Worm (Caenorhabditis elegans) whole organism, young adult: ENCODE results near the gene ufd-2.

Experiments used
- B0261.1 ChIP-seq: sonication (generic microtip); optimal IDR thresholded peaks from 2 replicates; lab custom pipeline; 2016; ENCODE audit warnings: mild to moderate bottlenecking, missing genetic modification characterization, moderate library complexity, missing compliant biosample characterization
- C17E4.6 ChIP-seq: fragments of 200-800 bp; sonication (Bioruptor generic); IDR thresholded peaks from 2 replicates; pipeline ENCODE4 v1.3.6; 2022; ENCODE audit warnings: missing genetic modification reagents, missing genetic modification characterization, missing compliant biosample characterization
- D2030.7 ChIP-seq: fragments of 200-800 bp; sonication (Bioruptor generic); IDR thresholded peaks from 2 replicates; pipeline ENCODE4 v1.3.6; 2022; ENCODE audit warnings: missing genetic modification reagents, missing genetic modification characterization, missing compliant biosample characterization
- F33H1.4 ChIP-seq: fragments of 200-800 bp; sonication (Bioruptor generic); IDR thresholded peaks from 2 replicates; pipeline ENCODE4 v1.3.6; 2022; ENCODE audit warnings: missing genetic modification reagents, missing genetic modification characterization, missing compliant biosample characterization
- F49E8.2 ChIP-seq: sonication (generic microtip); optimal IDR thresholded peaks from 3 replicates; lab custom pipeline; 2017; ENCODE audit warnings: missing genetic modification characterization, mild to moderate bottlenecking, missing compliant biosample characterization, antibody characterized with exemption, moderate library complexity; ENCODE audit not compliant: insufficient read depth
- Y53F4B.3 ChIP-seq: fragments of 200-800 bp; sonication (Bioruptor generic); IDR thresholded peaks from 2 replicates; pipeline ENCODE4 v1.3.6; 2022; ENCODE audit warnings: missing genetic modification reagents, missing genetic modification characterization, missing compliant biosample characterization
- Y53G8AR.9 ChIP-seq: fragments of 200-800 bp; sonication (Bioruptor generic); conservative IDR thresholded peaks from 2 replicates; pipeline ENCODE4 v1.3.6; 2022; ENCODE audit warnings: missing genetic modification reagents, missing genetic modification characterization, missing compliant biosample characterization
- Y56A3A.18 ChIP-seq: fragments of 200-800 bp; sonication (Bioruptor generic); IDR thresholded peaks from 2 replicates; pipeline ENCODE4 v1.3.6; 2022; ENCODE audit warnings: missing genetic modification reagents, missing genetic modification characterization, missing compliant biosample characterization
- Y67H2A.10 ChIP-seq: fragments of 200-800 bp; sonication (Bioruptor generic); conservative IDR thresholded peaks from 2 replicates; pipeline ENCODE4 v1.3.6; 2022; ENCODE audit warnings: missing genetic modification reagents, missing genetic modification characterization, missing compliant biosample characterization
- ZK185.1 ChIP-seq: sonication (generic microtip); optimal IDR thresholded peaks from 2 replicates; lab custom pipeline; 2016; ENCODE audit warnings: mild to moderate bottlenecking, missing genetic modification characterization, missing compliant biosample characterization; ENCODE audit not compliant: poor library complexity, severe bottlenecking
- akir-1 ChIP-seq: fragments of 200-800 bp; sonication (Bioruptor generic); optimal IDR thresholded peaks from 2 replicates; lab custom pipeline; 2018; ENCODE audit warnings: mild to moderate bottlenecking, missing genetic modification characterization, moderate library complexity, missing compliant biosample characterization
- athp-1 ChIP-seq: sonication (generic microtip); optimal IDR thresholded peaks from 2 replicates; lab custom pipeline; 2017; ENCODE audit warnings: mild to moderate bottlenecking, missing genetic modification characterization, missing compliant biosample characterization
- attf-3 ChIP-seq: fragments of 200-800 bp; sonication (Bioruptor generic); conservative IDR thresholded peaks from 2 replicates; pipeline ENCODE4 v1.3.6; 2022; ENCODE audit warnings: missing genetic modification reagents, missing genetic modification characterization, missing compliant biosample characterization
- attf-6 ChIP-seq: fragments of 200-800 bp; sonication (Bioruptor generic); IDR thresholded peaks from 2 replicates; pipeline ENCODE4 v1.3.6; 2022; ENCODE audit warnings: missing genetic modification reagents, missing genetic modification characterization, missing compliant biosample characterization
- bed-2 ChIP-seq: fragments of 200-800 bp; sonication (Bioruptor generic); IDR thresholded peaks from 2 replicates; pipeline ENCODE4 v1.3.6; 2022; ENCODE audit warnings: missing genetic modification reagents, missing genetic modification characterization, missing compliant biosample characterization
- ccch-3 ChIP-seq: fragments of 200-800 bp; sonication (Bioruptor generic); optimal IDR thresholded peaks from 2 replicates; lab custom pipeline; 2018; ENCODE audit warnings: mild to moderate bottlenecking, missing genetic modification characterization, missing compliant biosample characterization
- cebp-2 ChIP-seq: fragments of 200-800 bp; sonication (Bioruptor generic); IDR thresholded peaks from 2 replicates; pipeline ENCODE4 v1.3.6; 2022; ENCODE audit warnings: missing genetic modification characterization, missing compliant biosample characterization
- ceh-40 ChIP-seq: fragments of 200-800 bp; sonication (Bioruptor generic); IDR thresholded peaks from 2 replicates; pipeline ENCODE4 v1.3.6; 2022; ENCODE audit warnings: missing genetic modification characterization, missing compliant biosample characterization
- ceh-91 ChIP-seq: fragments of 200-800 bp; sonication (Bioruptor generic); IDR thresholded peaks from 2 replicates; pipeline ENCODE4 v1.3.6; 2022; ENCODE audit warnings: missing genetic modification reagents, missing genetic modification characterization, missing compliant biosample characterization
- dox-1 ChIP-seq: fragments of 200-800 bp; sonication (Bioruptor generic); IDR thresholded peaks from 2 replicates; pipeline ENCODE4 v1.3.6; 2022; ENCODE audit warnings: missing genetic modification reagents, missing genetic modification characterization, missing compliant biosample characterization
- egl-18 ChIP-seq: fragments of 200-800 bp; sonication (Bioruptor generic); IDR thresholded peaks from 2 replicates; pipeline ENCODE4 v1.3.6; 2022; ENCODE audit warnings: missing genetic modification reagents, missing genetic modification characterization, missing compliant biosample characterization
- egl-44 ChIP-seq: fragments of 200-800 bp; sonication (Bioruptor generic); IDR thresholded peaks from 2 replicates; pipeline ENCODE4 v1.3.6; 2022; ENCODE audit warnings: missing genetic modification reagents, missing genetic modification characterization, missing compliant biosample characterization
- him-1 ChIP-seq: sonication (generic microtip); optimal IDR thresholded peaks from 2 replicates; lab custom pipeline; 2016; ENCODE audit warnings: missing genotype, missing genetic modification reagents, missing genetic modification characterization, missing compliant biosample characterization
- hlh-12 ChIP-seq: sonication (generic microtip); optimal IDR thresholded peaks from 2 replicates; lab custom pipeline; 2016; ENCODE audit warnings: missing genetic modification characterization, missing compliant biosample characterization
- hrde-1 ChIP-seq: sonication (generic microtip); optimal IDR thresholded peaks from 2 replicates; lab custom pipeline; 2016; ENCODE audit warnings: missing genetic modification characterization, mild to moderate bottlenecking, missing compliant biosample characterization, moderate library complexity, missing genotype, missing genetic modification reagents, borderline replicate concordance
- lin-26 ChIP-seq: fragments of 200-800 bp; sonication (Bioruptor generic); IDR thresholded peaks from 2 replicates; pipeline ENCODE4 v1.3.6; 2022; ENCODE audit warnings: missing genetic modification reagents, missing genetic modification characterization, missing compliant biosample characterization
- lin-35 ChIP-seq, 3 experiments: fragments of 150-350 bp in 2 of 3; sonication (generic microtip) in 1 of 3; optimal IDR thresholded peaks; 2 replicates each; lab custom pipeline; 2014 to 2018; ENCODE audit warnings: missing biosample characterization in 3 of 3, missing genetic modification characterization in 3 of 3, missing genetic modification reagents in 3 of 3
- lin-40 ChIP-seq: sonication (generic microtip); optimal IDR thresholded peaks from 2 replicates; lab custom pipeline; 2016; ENCODE audit warnings: missing genetic modification characterization, mild to moderate bottlenecking, missing compliant biosample characterization, missing genotype, missing genetic modification reagents
- madf-8 ChIP-seq: fragments of 200-800 bp; sonication (Bioruptor generic); conservative IDR thresholded peaks from 2 replicates; pipeline ENCODE4 v1.3.6; 2022; ENCODE audit warnings: missing genetic modification reagents, missing genetic modification characterization, missing compliant biosample characterization
- nfya-1 ChIP-seq: sonication (generic microtip); optimal IDR thresholded peaks from 2 replicates; lab custom pipeline; 2017; ENCODE audit warnings: antibody characterized with exemption, missing compliant biosample characterization, missing genetic modification characterization, borderline replicate concordance; ENCODE audit not compliant: insufficient read depth
- nhr-179 ChIP-seq: sonication (generic microtip); optimal IDR thresholded peaks from 2 replicates; lab custom pipeline; 2016; ENCODE audit warnings: mild to moderate bottlenecking, missing genetic modification characterization, missing compliant biosample characterization
- nhr-27 ChIP-seq: fragments of 200-800 bp; sonication (Bioruptor generic); optimal IDR thresholded peaks from 2 replicates; lab custom pipeline; 2018; ENCODE audit warnings: mild to moderate bottlenecking, missing genetic modification characterization, moderate library complexity, missing compliant biosample characterization
- nhr-90 ChIP-seq: sonication (generic microtip); optimal IDR thresholded peaks from 2 replicates; lab custom pipeline; 2016; ENCODE audit warnings: missing genotype, mild to moderate bottlenecking, missing genetic modification characterization, missing compliant biosample characterization
- pha-4 ChIP-seq: fragments of 150-350 bp; sonication (generic microtip); optimal IDR thresholded peaks from 2 replicates; lab custom pipeline; 2014; ENCODE audit warnings: missing biosample characterization, missing genetic modification reagents, missing genetic modification characterization
- rec-8 ChIP-seq, 2 experiments: sonication (generic microtip); optimal IDR thresholded peaks; 2 replicates each; lab custom pipeline; 2016; ENCODE audit warnings: mild to moderate bottlenecking in 2 of 2, missing genetic modification characterization in 2 of 2, missing genetic modification reagents in 2 of 2, missing genotype in 2 of 2, missing biosample characterization in 1 of 2, missing compliant biosample characterization in 1 of 2, moderate library complexity in 1 of 2
- repo-1 ChIP-seq: sonication (generic microtip); optimal IDR thresholded peaks from 2 replicates; lab custom pipeline; 2017; ENCODE audit warnings: mild to moderate bottlenecking, missing genetic modification characterization, missing compliant biosample characterization
- snpc-1.1 ChIP-seq: sonication (generic microtip); optimal IDR thresholded peaks from 2 replicates; lab custom pipeline; 2017; ENCODE audit warnings: missing genetic modification characterization, mild to moderate bottlenecking, missing compliant biosample characterization, antibody characterized with exemption, moderate library complexity, missing genotype, missing genetic modification reagents; ENCODE audit not compliant: insufficient read depth
- snpc-4 ChIP-seq, 5 experiments: fragments of 150-350 bp in 1 of 5; sonication (generic microtip) in 4 of 5; optimal IDR thresholded peaks; 2 replicates each; lab custom pipeline; 2014 to 2018; ENCODE audit warnings: missing genetic modification characterization in 5 of 5, missing biosample characterization in 3 of 5, antibody characterized with exemption in 2 of 5, mild to moderate bottlenecking in 2 of 5, missing compliant biosample characterization in 2 of 5, missing genotype in 2 of 5, moderate library complexity in 2 of 5, missing genetic modification reagents in 1 of 5
- somi-1 ChIP-seq: fragments of 200-800 bp; sonication (Bioruptor generic); optimal IDR thresholded peaks from 2 replicates; lab custom pipeline; 2018; ENCODE audit warnings: mild to moderate bottlenecking, missing genetic modification characterization, missing compliant biosample characterization
- sptf-2 ChIP-seq: fragments of 200-800 bp; sonication (Bioruptor generic); optimal IDR thresholded peaks from 2 replicates; lab custom pipeline; 2018; ENCODE audit warnings: mild to moderate bottlenecking, missing genetic modification characterization, missing compliant biosample characterization
- tlf-1 ChIP-seq: fragments of 200-800 bp; sonication (Bioruptor generic); optimal IDR thresholded peaks from 2 replicates; lab custom pipeline; 2018; ENCODE audit warnings: mild to moderate bottlenecking, missing genetic modification characterization, missing compliant biosample characterization
- unc-62 ChIP-seq: fragments of 150-350 bp; optimal IDR thresholded peaks from 2 replicates; lab custom pipeline; 2014; ENCODE audit warnings: missing biosample characterization, missing genetic modification reagents, missing genetic modification characterization
- zfh-2 ChIP-seq: fragments of 200-800 bp; sonication (Bioruptor generic); conservative IDR thresholded peaks from 2 replicates; pipeline ENCODE4 v1.3.6; 2022; ENCODE audit warnings: missing genetic modification reagents, missing genetic modification characterization, missing compliant biosample characterization
- ztf-22 ChIP-seq: fragments of 200-800 bp; sonication (Bioruptor generic); optimal IDR thresholded peaks from 2 replicates; lab custom pipeline; 2018; ENCODE audit warnings: mild to moderate bottlenecking, missing genetic modification characterization, moderate library complexity, missing compliant biosample characterization
- ztf-28 ChIP-seq: fragments of 200-800 bp; sonication (Bioruptor generic); IDR thresholded peaks from 2 replicates; pipeline ENCODE4 v1.3.6; 2022; ENCODE audit warnings: missing genetic modification reagents, missing genetic modification characterization, missing compliant biosample characterization
- ztf-3 ChIP-seq: fragments of 200-800 bp; sonication (Bioruptor generic); optimal IDR thresholded peaks from 2 replicates; lab custom pipeline; 2018; ENCODE audit warnings: mild to moderate bottlenecking, missing genetic modification characterization, missing compliant biosample characterization

The ufd-2 gene

DNA sequence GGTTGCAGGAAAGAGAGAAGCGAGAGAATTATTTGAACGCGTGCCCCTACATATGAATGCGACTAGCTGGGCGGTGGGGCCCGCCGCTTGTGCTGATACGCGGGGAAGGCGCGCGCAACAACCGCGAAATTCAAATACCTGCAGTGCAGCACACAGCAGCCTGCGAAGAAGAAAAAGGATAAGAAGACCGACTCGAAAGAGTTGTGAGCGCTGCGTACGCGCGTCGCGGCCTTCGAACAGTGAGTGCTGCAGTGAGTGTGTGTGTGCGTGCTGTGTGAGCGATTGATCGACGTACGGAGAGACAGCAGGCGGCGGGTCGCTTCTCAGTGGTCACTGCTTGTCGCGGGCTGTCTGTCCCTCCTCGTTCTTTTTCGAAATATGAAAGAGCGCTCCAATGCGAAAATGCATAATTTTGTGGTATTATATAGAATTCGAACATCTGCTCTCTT is 34.3 kb upstream of the ufd-2 start (continued):
- TF ChIP-seq B0261.1 (tag; lab: Kevin White, UChicago), result no peak
- TF ChIP-seq D2030.7, result no peak
- TF ChIP-seq sptf-2, result peak; percentile 18
- peak; percentile 42 for TF ChIP-seq akir-1 (GFP tag; lab: Kevin White, UChicago)
- TF ChIP-seq bed-2, result no peak
- peak; percentile 60 for TF ChIP-seq ceh-91
- TF ChIP-seq him-1 (tag; lab: Kevin White, UChicago), result no peak
- peak; percentile 41; the same call in 1 of the 2 replicates for TF ChIP-seq ztf-28 (GFP tag; lab: Robert Waterston, UW)
- TF ChIP-seq lin-40 (tag; lab: Kevin White, UChicago), result peak; percentile 90
- TF ChIP-seq rec-8 (tag; optimal IDR thresholded peaks at IDR 0.05; lab: Kevin White, UChicago), result no peak
- no peak for TF ChIP-seq F49E8.2 (tag; lab: Kevin White, UChicago)
- TF ChIP-seq unc-62, result peak; percentile 68
- TF ChIP-seq lin-26, result peak; percentile 79
- peak; percentile 67 for TF ChIP-seq tlf-1 (GFP tag; lab: Kevin White, UChicago)
- 0 out of 2 replicates have a peak, but pooled peaks have one; percentile 14 for TF ChIP-seq madf-8 (GFP tag; lab: Robert Waterston, UW)
- TF ChIP-seq nhr-179 (tag; lab: Kevin White, UChicago), result no peak
- TF ChIP-seq egl-44 (GFP tag; lab: Robert Waterston, UW), result no peak
- TF ChIP-seq hrde-1 (tag; lab: Kevin White, UChicago), result no peak
- TF ChIP-seq F33H1.4 (GFP tag; lab: Robert Waterston, UW), result peak; percentile 38
- TF ChIP-seq C17E4.6 (GFP tag; lab: Robert Waterston, UW), result no peak
- peak; percentile 86 for TF ChIP-seq somi-1 (GFP tag; lab: Kevin White, UChicago)
- TF ChIP-seq zfh-2 (GFP tag; lab: Robert Waterston, UW), result peak; percentile 100
- TF ChIP-seq nhr-90 (tag; lab: Kevin White, UChicago), result peak; percentile 72
- TF ChIP-seq ztf-3 (GFP tag; lab: Kevin White, UChicago), result peak; percentile 22
- peak; percentile 82 for TF ChIP-seq athp-1
- TF ChIP-seq pha-4 (tag; lab: Kevin White, UChicago), result no peak
- peak; percentile 94 for TF ChIP-seq dox-1
- peak; percentile 83 for TF ChIP-seq repo-1 (tag; lab: Kevin White, UChicago)
- 0 out of 2 replicates have a peak, but pooled peaks have one; percentile 52 for TF ChIP-seq Y53G8AR.9 (GFP tag; lab: Robert Waterston, UW)
- no peak for TF ChIP-seq snpc-1.1
- TF ChIP-seq snpc-4 (GFP tag; optimal IDR thresholded peaks at IDR 0.05; lab: Kevin White, UChicago), result peak; percentile 54
- TF ChIP-seq snpc-4 (tag; optimal IDR thresholded peaks at IDR 0.05; lab: Kevin White, UChicago), result peak; percentile 23 to 68 (median 42)
- peak; percentile 41; the same call in 1 of the 2 replicates for TF ChIP-seq Y67H2A.10 (GFP tag; lab: Robert Waterston, UW)
- no peak for TF ChIP-seq Y56A3A.18
- TF ChIP-seq cebp-2 (GFP tag; lab: Robert Waterston, UW), result 0 out of 2 replicates have a peak, but pooled peaks have one; percentile 21
- TF ChIP-seq nhr-27 (tag; lab: Kevin White, UChicago), result no peak
- TF ChIP-seq ZK185.1 (tag; lab: Kevin White, UChicago), result peak; percentile 41
- 0 out of 2 replicates have a peak, but pooled peaks have one; percentile 30 for TF ChIP-seq ceh-40 (GFP tag; lab: Robert Waterston, UW)
- TF ChIP-seq attf-6 (GFP tag; lab: Robert Waterston, UW), result no peak
- TF ChIP-seq ztf-22 (GFP tag; lab: Kevin White, UChicago), result peak; percentile 72
- no peak for TF ChIP-seq Y53F4B.3 (GFP tag; lab: Robert Waterston, UW)
- TF ChIP-seq ccch-3 (GFP tag; lab: Kevin White, UChicago), result no peak
- no peak for TF ChIP-seq hlh-12
- peak; percentile 72 for TF ChIP-seq attf-3 (GFP tag; lab: Robert Waterston, UW)
- 0 out of 2 replicates have a peak, but pooled peaks have one; percentile 66 for TF ChIP-seq egl-18 (GFP tag; lab: Robert Waterston, UW)
- TF ChIP-seq nfya-1 (tag; lab: Kevin White, UChicago), result no peak
- peak in 1 of 3 experiments; percentile 89 for TF ChIP-seq lin-35 (GFP tag; optimal IDR thresholded peaks at IDR 0.05; lab: Kevin White, UChicago)
